Fruit fly (Drosophila melanogaster) Kc167 (cell line): ENCODE measurements around the gene rho-5.

ENCODE experiments used
- Sin3A ChIP-seq: fragments of >200 bp; optimal IDR thresholded peaks from 2 replicates; lab custom pipeline; 2018; ENCODE audit warnings: missing external identifiers
- h ChIP-seq: fragments of >200 bp; optimal IDR thresholded peaks from 3 replicates; lab custom pipeline; 2018; ENCODE audit warnings: missing external identifiers
- insv ChIP-seq: fragments of >200 bp; optimal IDR thresholded peaks from 3 replicates; lab custom pipeline; 2018; ENCODE audit warnings: missing external identifiers
- psq ChIP-seq: fragments of >200 bp; optimal IDR thresholded peaks from 2 replicates; lab custom pipeline; 2017; ENCODE audit warnings: missing external identifiers
- ttk ChIP-seq: sonication (Bioruptor generic); optimal IDR thresholded peaks from 2 replicates; lab custom pipeline; 2017; ENCODE audit warnings: missing external identifiers

DNA sequence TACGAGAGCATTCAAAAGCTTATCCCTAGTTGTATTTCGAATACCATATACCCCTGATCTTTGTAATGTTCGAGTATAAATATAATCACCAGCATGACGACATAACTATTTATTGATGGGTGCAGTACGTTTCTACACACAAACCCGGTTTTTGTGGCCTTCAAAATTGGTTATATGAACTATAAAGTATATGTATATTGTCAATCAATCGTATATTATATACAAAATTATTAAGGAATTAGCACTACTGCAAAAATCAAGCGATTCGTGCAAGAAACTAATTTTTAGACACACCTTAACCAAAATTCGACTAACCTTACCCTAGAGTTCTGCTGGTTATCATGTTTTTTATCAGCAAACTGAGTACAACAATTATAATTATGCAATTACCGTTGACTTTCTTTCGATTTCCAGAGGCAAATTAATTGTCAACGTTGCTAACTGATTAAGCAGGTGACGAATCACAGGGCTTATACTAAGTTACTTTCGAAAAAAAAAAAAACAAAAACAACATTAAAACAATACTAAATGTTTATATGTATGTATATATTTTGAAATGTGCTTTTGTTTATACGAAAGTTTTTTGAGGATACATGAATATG lies 53.4 kb downstream of the rho-5 start:
- TF ChIP-seq ttk (lab: Kevin White, UChicago) (no peak), Sin3A (no peak), psq (lab: Kevin White, UChicago) (no peak), h (lab: Kevin White, UChicago) (no peak), insv (lab: Kevin White, UChicago) (no peak)
